Worm (Caenorhabditis elegans) whole organism, L4/young adult: ENCODE results near the gene klp-11.
"Not testable (repeated sequence)": the region's sequence is repeated elsewhere in the genome, so short reads cannot be mapped to it uniquely, and the experiment has no call there.

Experiments used
- W03F9.2 ChIP-seq: fragments of 150-350 bp; optimal IDR thresholded peaks from 2 replicates; lab custom pipeline; 2014; ENCODE audit warnings: missing biosample characterization, missing genetic modification characterization
- dao-5 ChIP-seq: sonication (generic microtip); optimal IDR thresholded peaks from 2 replicates; lab custom pipeline; 2016; ENCODE audit warnings: missing genotype, missing genetic modification characterization, moderate library complexity, missing compliant biosample characterization
- him-1 ChIP-seq: sonication (generic microtip); optimal IDR thresholded peaks from 2 replicates; lab custom pipeline; 2016; ENCODE audit warnings: missing genotype, missing genetic modification reagents, missing genetic modification characterization, missing compliant biosample characterization

klp-11 gene

DNA sequence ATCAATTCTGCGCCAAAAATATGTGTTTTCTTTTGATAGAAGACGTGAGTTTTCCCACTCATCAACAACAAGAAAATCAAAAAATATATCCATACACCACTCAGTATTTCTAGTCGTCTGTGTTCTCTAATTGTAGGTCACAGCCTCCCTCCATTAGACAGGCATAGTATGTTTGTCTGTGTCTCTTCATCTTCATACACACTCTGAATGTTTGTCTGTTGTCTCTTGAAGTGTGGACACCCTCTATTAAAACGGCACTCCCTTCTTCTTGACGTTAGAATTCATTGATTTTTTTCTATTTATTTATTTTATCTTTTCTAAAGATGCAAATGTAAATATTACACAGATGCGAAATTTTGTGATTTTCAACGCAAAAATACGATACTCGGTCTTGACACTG is 24.5 kb downstream of the klp-11 start:
- no peak for TF ChIP-seq dao-5 (tag; lab: Kevin White, UChicago)
- TF ChIP-seq him-1 (tag; lab: Kevin White, UChicago), result no peak
- peak; percentile 10 for TF ChIP-seq W03F9.2 (tag; lab: Kevin White, UChicago)

DNA sequence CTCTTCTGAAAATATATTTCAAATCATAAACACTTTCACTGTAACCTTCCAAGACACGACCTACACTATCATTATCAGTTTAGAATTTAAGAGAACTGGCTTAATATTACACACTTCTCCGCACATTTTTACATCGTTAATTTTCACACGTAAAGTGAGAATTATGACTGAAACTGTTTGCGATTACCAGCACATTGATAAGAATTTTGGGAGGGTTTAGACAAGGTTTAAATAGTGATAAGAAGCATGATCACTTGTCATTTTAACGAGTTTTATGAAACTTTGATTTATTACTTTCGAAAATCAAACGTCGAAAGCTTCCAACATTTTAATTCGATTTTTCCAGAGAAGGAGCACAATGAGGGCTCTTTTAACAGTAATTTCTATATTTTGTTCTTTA is 31.4 kb downstream of the klp-11 start, which contains the start of gene F21D5.3:
TSS of gene F21D5.3 (plus strand) at position 347 of the 400 bp plus-strand sequence.
- no peak for TF ChIP-seq dao-5 (tag; lab: Kevin White, UChicago)
- TF ChIP-seq him-1 (tag; lab: Kevin White, UChicago), result no peak
- no peak for TF ChIP-seq W03F9.2 (tag; lab: Kevin White, UChicago)

DNA sequence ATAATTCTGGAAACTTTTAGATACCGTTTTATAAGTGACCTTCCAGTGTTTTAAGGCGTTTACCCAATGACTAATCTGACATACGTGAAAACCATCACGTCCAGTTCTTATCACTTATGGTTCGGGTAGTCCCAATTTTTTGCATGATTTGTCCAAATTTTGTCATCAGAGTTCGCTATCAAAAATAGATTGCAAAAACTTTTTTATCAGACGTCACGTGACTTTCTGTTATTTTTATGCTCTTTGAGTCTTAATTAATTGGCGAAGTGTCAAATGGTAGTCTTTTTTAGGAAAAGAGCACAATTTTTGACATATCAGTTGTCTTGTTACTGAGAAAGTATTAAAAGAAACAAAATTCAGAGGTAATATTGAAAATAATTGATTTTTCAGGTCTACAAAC is 32.2 kb downstream of the klp-11 start:
- no peak for TF ChIP-seq W03F9.2 (tag; lab: Kevin White, UChicago)
- TF ChIP-seq him-1 (tag; lab: Kevin White, UChicago), result no peak
- no peak for TF ChIP-seq dao-5 (tag; lab: Kevin White, UChicago)

DNA sequence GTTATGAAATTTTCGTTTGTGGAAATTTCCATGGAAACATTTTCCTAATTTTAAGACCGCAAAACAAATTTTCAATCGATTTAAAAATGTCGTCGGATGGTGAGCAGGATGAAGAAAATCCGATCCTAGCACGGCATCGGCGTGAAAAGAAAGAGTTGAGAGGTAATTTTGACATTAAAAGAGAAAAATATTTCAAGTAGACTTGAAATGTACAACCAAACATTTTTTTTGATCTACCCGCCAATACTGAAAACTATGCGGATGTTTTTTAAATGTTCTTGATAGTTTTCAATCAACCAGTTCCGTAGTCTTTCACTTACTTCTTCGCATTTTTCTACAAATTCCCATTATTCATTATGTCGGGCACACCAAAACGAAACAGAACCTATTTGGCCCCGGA is 33.7 kb downstream of the klp-11 start, which contains the start of gene otub-3:
TSS of gene otub-3 (plus strand) at position 56 of the 400 bp plus-strand sequence.
- TF ChIP-seq him-1 (tag; lab: Kevin White, UChicago) (no peak), W03F9.2 (tag; lab: Kevin White, UChicago) (no peak), dao-5 (tag; lab: Kevin White, UChicago) (no peak)

DNA sequence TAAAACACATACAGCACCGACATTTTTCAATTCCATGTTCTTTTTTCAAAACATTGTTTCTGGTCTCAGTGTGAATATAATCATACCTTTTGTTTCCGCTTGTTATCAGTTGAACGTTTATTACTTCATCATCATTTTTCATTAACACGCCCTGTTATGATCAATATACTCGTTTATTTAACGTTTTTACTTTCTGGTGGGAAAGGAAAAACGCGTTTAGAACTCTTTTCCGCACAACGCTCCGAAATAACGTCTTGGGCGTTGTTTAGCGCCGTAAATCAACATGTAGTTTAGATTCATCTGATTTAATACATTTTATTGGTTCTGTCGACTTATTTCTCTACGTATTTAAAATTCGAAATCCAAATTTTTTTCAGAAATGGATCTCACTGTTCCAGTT is 36.5 kb downstream of the klp-11 start, which contains the start of gene pgm-3:
TSS of gene pgm-3 (plus strand) at position 378 of the 400 bp plus-strand sequence.
- TF ChIP-seq dao-5 (tag; lab: Kevin White, UChicago), result no peak
- no peak for TF ChIP-seq W03F9.2 (tag; lab: Kevin White, UChicago)
- TF ChIP-seq him-1 (tag; lab: Kevin White, UChicago), result no peak

DNA sequence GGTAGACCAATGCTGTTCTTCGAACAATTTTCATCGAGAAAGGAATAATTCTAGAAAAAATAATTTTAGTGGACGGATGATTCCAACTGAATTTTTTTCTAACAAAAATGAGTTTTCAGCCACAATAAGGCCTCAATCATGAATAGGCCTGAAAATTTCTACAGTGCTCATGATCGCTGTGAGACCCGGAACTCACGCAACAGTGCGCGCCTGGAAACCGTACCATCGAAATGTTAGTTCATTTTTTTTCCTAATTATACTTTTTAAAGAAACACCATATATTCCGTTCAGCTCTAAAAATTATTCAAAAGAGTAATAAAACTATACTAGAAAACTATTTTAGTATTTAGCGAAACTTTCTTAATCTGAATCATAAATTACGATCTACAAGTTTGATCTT is 37.0 kb downstream of the klp-11 start:
- TF ChIP-seq dao-5 (tag; lab: Kevin White, UChicago) (no peak), W03F9.2 (tag; lab: Kevin White, UChicago) (no peak), him-1 (tag; lab: Kevin White, UChicago) (no peak)

DNA sequence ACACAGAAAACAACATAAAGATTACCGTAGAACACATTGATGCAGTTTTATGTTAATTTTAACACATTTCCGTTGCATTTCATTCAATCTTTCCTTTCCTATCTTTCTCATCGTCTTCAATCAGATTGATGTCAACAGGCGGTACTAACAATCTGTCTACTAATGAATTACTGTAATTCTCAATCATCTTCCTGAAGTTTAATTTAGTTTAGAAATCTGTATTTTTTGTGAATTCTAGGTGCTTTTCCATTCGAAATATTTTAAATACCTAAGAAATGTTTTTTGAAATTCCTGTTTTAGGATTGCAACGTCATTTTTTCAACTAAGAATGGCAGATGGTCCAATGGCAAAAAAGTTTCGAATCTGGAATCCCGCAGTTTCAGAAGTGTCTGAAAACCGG is 38.1 kb downstream of the klp-11 start, which contains the start of gene F21D5.9:
TSS of gene F21D5.9 (plus strand) at position 301 of the 400 bp plus-strand sequence.
- TF ChIP-seq dao-5 (tag; lab: Kevin White, UChicago), result no peak
- TF ChIP-seq W03F9.2 (tag; lab: Kevin White, UChicago), result no peak
- no peak for TF ChIP-seq him-1 (tag; lab: Kevin White, UChicago)

DNA sequence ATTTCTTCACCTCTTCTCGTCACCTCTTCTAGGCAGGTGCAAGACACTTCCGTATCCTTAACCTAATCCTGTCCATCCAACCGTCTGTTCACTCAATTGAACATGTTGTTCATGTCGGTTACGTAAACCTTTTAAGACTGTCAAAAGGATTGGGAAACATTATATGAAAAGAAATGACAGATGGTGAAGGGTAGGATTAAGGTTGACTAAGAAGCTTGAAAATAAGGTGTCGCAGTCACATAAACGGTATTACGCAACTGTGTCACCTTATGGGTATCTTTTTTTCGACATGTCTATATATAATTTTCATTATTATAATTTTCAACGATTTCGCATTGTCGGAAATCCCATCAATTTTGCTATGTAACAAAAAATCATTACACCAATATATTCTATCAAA is 39.1 kb downstream of the klp-11 start:
- TF ChIP-seq dao-5 (tag; lab: Kevin White, UChicago) (no peak), him-1 (tag; lab: Kevin White, UChicago) (no peak), W03F9.2 (tag; lab: Kevin White, UChicago) (no peak)

DNA sequence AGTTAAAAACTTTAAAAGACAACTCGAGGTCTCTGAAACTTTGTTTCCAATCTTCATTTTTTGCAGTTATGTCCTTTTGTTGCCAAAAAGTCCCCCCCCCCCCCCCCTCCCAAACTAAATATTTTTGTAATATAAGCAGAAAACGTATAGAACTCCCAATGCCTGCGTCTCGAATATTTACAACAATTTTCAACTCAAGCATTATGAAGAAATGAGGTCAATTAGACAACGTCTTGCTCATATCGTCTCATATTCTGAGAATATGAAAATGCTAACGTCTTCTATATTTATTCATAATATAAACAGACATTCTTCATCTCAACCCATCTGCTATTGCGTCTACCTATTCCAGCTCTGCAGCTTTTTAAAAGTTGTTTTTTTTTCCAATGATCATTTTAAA is 43.7 kb downstream of the klp-11 start, which contains the start of gene H23L24.1:
TSS of gene H23L24.1 (plus strand) at position 301 of the 400 bp plus-strand sequence.
- TF ChIP-seq W03F9.2 (tag; lab: Kevin White, UChicago) (no peak), him-1 (tag; lab: Kevin White, UChicago) (no peak), dao-5 (tag; lab: Kevin White, UChicago) (no peak)

DNA sequence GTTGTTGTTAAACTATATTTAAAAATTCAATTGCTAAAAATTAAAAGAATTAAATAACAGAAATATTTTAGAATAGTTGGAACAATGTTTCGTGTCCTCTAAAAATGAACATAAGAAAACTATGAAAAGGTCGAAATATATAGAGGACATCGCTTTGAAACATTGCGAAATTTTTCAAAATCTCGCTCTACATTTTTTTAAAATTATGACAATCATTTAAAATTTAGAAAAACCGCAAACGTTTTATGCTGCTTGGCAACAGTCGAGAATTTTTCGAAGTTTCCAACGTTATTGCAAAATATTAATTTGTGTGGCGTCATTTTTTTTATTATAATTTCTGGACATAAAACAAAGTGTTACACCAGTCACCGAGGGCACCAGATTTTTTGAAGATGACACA is 46.8 kb downstream of the klp-11 start, which contains the start of the genes parg-2 and ipla-5:
TSS of gene parg-2 (minus strand) at position 101 of the 400 bp plus-strand sequence.
TSS of gene ipla-5 (plus strand) at position 216 of the 400 bp plus-strand sequence.
- TF ChIP-seq dao-5, him-1, W03F9.2 (tag; lab: Kevin White, UChicago): not testable (repeated sequence)

DNA sequence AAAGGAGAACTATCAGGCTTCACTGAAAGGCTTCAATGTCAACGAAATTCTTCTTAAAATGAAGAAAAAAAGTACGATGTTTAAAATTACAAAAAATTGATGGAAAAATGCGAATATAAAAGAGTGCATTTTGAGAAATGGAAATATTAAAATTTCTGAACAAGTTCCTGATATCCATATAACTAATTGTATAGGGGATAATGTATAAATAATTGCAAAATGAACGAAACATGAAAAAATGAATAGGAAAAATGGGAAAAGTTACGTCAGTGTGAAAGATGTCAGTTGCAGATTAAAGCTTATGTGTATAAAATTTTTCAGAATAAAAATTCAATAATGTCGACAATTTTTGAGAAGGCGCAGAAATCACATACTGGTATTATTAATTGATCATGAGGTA is 53.8 kb downstream of the klp-11 start:
- no peak for TF ChIP-seq dao-5 (tag; lab: Kevin White, UChicago)
- no peak for TF ChIP-seq him-1 (tag; lab: Kevin White, UChicago)
- TF ChIP-seq W03F9.2 (tag; lab: Kevin White, UChicago), result no peak
